Fruit fly (Drosophila melanogaster): Measurements from ENCODE around the gene CG17931.

CG17931 gene

DNA sequence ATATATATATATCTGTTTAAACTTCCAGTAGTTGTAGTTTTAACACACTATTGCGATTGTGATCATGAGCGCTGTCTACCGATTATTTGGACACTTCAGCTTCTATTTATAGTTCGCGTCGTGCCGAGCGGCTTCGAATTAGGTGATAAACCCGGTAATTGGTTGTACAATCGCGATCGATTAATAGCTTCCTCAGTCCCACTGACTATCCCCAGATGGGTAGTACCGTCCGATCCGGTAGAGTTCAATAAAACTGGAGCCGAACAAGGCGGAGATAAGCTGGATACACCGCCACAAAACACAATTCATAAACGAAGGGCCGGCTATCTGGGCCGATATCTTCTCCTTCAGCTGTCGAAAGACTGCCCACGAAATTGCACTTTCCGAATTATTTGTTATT lies 21.4 kb downstream of the CG17931 start:
- TF ChIP-seq Dif (GFP tag; optimal IDR thresholded peaks at IDR 0.05; ENCODE audit: partially characterized antibody): no peak
- no peak for TF ChIP-seq Hr83 (GFP tag; optimal IDR thresholded peaks at IDR 0.05; ENCODE audit: poor library complexity, severe bottlenecking)
- no peak for TF ChIP-seq woc (GFP tag; optimal IDR thresholded peaks at IDR 0.05)
- TF ChIP-seq sage (GFP tag; optimal IDR thresholded peaks at IDR 0.05): no peak
- TF ChIP-seq Rel (GFP tag; optimal IDR thresholded peaks at IDR 0.05): no peak
- no peak for TF ChIP-seq Rel (tag; optimal IDR thresholded peaks at IDR 0.05)
- no peak for TF ChIP-seq Myc (optimal IDR thresholded peaks at IDR 0.05)
- no peak for TF ChIP-seq pan (optimal IDR thresholded peaks at IDR 0.05)
- no peak for TF ChIP-seq Dfd (GFP tag; optimal IDR thresholded peaks at IDR 0.05)
- TF ChIP-seq usp (GFP tag; optimal IDR thresholded peaks at IDR 0.05): no peak
- TF ChIP-seq h (GFP tag; optimal IDR thresholded peaks at IDR 0.05): no peak
- TF ChIP-seq Vsx2 (GFP tag; optimal IDR thresholded peaks at IDR 0.05; ENCODE audit: partially characterized antibody): no peak
- TF ChIP-seq tai (GFP tag; optimal IDR thresholded peaks at IDR 0.05): no peak

DNA sequence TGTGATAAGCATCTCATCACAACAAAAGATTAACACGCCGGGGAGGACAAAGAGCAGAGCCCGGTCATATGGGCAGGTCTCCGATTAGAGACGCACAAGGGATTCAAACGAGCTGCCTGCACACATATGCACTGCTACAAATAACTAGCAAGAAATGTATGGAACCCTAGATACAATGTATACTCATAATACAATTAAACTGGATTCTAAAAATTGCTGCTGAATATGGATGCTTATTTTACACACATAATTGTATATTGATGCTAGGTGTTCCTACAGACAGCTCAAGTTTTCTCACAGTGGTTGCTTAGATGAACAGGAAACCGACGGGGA lies 22.2 kb downstream of the CG17931 start:
- TF ChIP-seq Jra (GFP tag; optimal IDR thresholded peaks at IDR 0.05) (no peak), brk (GFP tag; optimal IDR thresholded peaks at IDR 0.05) (no peak), Sp1 (GFP tag; optimal IDR thresholded peaks at IDR 0.05) (no peak), h (GFP tag; optimal IDR thresholded peaks at IDR 0.05) (peak; percentile 47), lola (GFP tag; optimal IDR thresholded peaks at IDR 0.05) (no peak), CrebA (GFP tag; optimal IDR thresholded peaks at IDR 0.05; ENCODE audit: borderline replicate concordance) (no peak), Mio (GFP tag; optimal IDR thresholded peaks at IDR 0.05) (no peak), br (GFP tag; optimal IDR thresholded peaks at IDR 0.05) (peak; percentile 6), rgr (GFP tag; optimal IDR thresholded peaks at IDR 0.05) (peak; percentile 46), fru (GFP tag; optimal IDR thresholded peaks at IDR 0.05) (peak; percentile 37), ey (GFP tag; optimal IDR thresholded peaks at IDR 0.05) (peak; percentile 48), OdsH (GFP tag; optimal IDR thresholded peaks at IDR 0.05) (peak; percentile 5), dmrt93B (GFP tag; optimal IDR thresholded peaks at IDR 0.05) (no peak), foxo (GFP tag; optimal IDR thresholded peaks at IDR 0.05) (peak in 1 of 2 experiments; percentile 36), Dfd (GFP tag; optimal IDR thresholded peaks at IDR 0.05) (no peak), Vsx2 (GFP tag; optimal IDR thresholded peaks at IDR 0.05; ENCODE audit: partially characterized antibody) (no peak), jim (GFP tag; optimal IDR thresholded peaks at IDR 0.05) (no peak)

- TF ChIP-seq br (GFP tag; optimal IDR thresholded peaks at IDR 0.05) (peak; percentile 30), HLH106 (tag; optimal IDR thresholded peaks at IDR 0.05) (peak; percentile 16), lola (GFP tag; optimal IDR thresholded peaks at IDR 0.05) (no peak), CG9705 (GFP tag; optimal IDR thresholded peaks at IDR 0.05) (no peak), Sp1 (GFP tag; optimal IDR thresholded peaks at IDR 0.05) (peak; percentile 9), Hnf4 (GFP tag; optimal IDR thresholded peaks at IDR 0.05) (peak; percentile 8), Myc (optimal IDR thresholded peaks at IDR 0.05) (no peak), tai (GFP tag; optimal IDR thresholded peaks at IDR 0.05) (no peak), dmrt93B (GFP tag; optimal IDR thresholded peaks at IDR 0.05) (no peak), OdsH (GFP tag; optimal IDR thresholded peaks at IDR 0.05) (no peak), sage (GFP tag; optimal IDR thresholded peaks at IDR 0.05) (peak; percentile 48), pan (optimal IDR thresholded peaks at IDR 0.05) (no peak), brk (GFP tag; optimal IDR thresholded peaks at IDR 0.05) (no peak), usp (GFP tag; optimal IDR thresholded peaks at IDR 0.05) (no peak), foxo (GFP tag; optimal IDR thresholded peaks at IDR 0.05) (peak in 1 of 2 experiments; percentile 40), fru (GFP tag; optimal IDR thresholded peaks at IDR 0.05) (peak; percentile 47), ey (GFP tag; optimal IDR thresholded peaks at IDR 0.05) (peak; percentile 39), GATAd (GFP tag; optimal IDR thresholded peaks at IDR 0.05) (no peak), woc (GFP tag; optimal IDR thresholded peaks at IDR 0.05) (peak; percentile 46), Hr83 (GFP tag; optimal IDR thresholded peaks at IDR 0.05; ENCODE audit: poor library complexity, severe bottlenecking) (no peak), rgr (GFP tag; optimal IDR thresholded peaks at IDR 0.05) (no peak), h (GFP tag; optimal IDR thresholded peaks at IDR 0.05) (peak; percentile 25)
These were observed 22.8 kb downstream of the CG17931 start for dm6 chr3R:16336327-16337052.

- TF ChIP-seq Rel (GFP tag; optimal IDR thresholded peaks at IDR 0.05) (no peak), Rel (tag; optimal IDR thresholded peaks at IDR 0.05) (no peak)
These were observed 23.7 kb downstream of the CG17931 start for dm6 chr3R:16335438-16336073.

Measured in whole organism, wandering third instar larva.